Fruit fly (Drosophila melanogaster): ENCODE measurements around the gene CG16863.

The CG16863 gene

dm6 chr2L:13778648-13779047, 12.1 kb upstream of the CG16863 start:
- peak; percentile 3 for TF ChIP-seq Sox102F (GFP tag; optimal IDR thresholded peaks at IDR 0.05)
- TF ChIP-seq CG4318 (GFP tag; optimal IDR thresholded peaks at IDR 0.05), result peak; percentile 77
- peak; percentile 64 for TF ChIP-seq dac (GFP tag; optimal IDR thresholded peaks at IDR 0.05)
- peak; percentile 3 for TF ChIP-seq CG10669 (GFP tag; optimal IDR thresholded peaks at IDR 0.05)
- TF ChIP-seq Blimp-1 (GFP tag; optimal IDR thresholded peaks at IDR 0.05), result no peak
- TF ChIP-seq fd59A (GFP tag; optimal IDR thresholded peaks at IDR 0.05), result no peak
- no peak for TF ChIP-seq Ets96B (tag; optimal IDR thresholded peaks at IDR 0.05)
- TF ChIP-seq CG34406 (GFP tag; optimal IDR thresholded peaks at IDR 0.05), result peak; percentile 1
- TF ChIP-seq acj6 (GFP tag; optimal IDR thresholded peaks at IDR 0.05), result peak; percentile 53
- no peak for TF ChIP-seq fd85E (GFP tag; optimal IDR thresholded peaks at IDR 0.05)
- TF ChIP-seq Smox (GFP tag; optimal IDR thresholded peaks at IDR 0.05), result no peak
- peak; percentile 18 for TF ChIP-seq Hr39 (GFP tag; optimal IDR thresholded peaks at IDR 0.05)
- TF ChIP-seq pdm3 (GFP tag; optimal IDR thresholded peaks at IDR 0.05), result peak; percentile 63
- no peak for TF ChIP-seq vri (GFP tag; optimal IDR thresholded peaks at IDR 0.05)
- no peak for TF ChIP-seq CG7368 (GFP tag; optimal IDR thresholded peaks at IDR 0.05)
- TF ChIP-seq CG6808 (GFP tag; optimal IDR thresholded peaks at IDR 0.05), result no peak
- peak; percentile 10 for TF ChIP-seq CG31627 (GFP tag; optimal IDR thresholded peaks at IDR 0.05)
- TF ChIP-seq ss (GFP tag; optimal IDR thresholded peaks at IDR 0.05), result no peak
- no peak for TF ChIP-seq CG8319 (GFP tag; optimal IDR thresholded peaks at IDR 0.05)
- no peak for TF ChIP-seq Eip93F (GFP tag; optimal IDR thresholded peaks at IDR 0.05)
- TF ChIP-seq cyc (GFP tag; optimal IDR thresholded peaks at IDR 0.05), result peak; percentile 24
- TF ChIP-seq achi (GFP tag; optimal IDR thresholded peaks at IDR 0.05), result peak; percentile 56
- peak; percentile 63 for TF ChIP-seq Gug (GFP tag; IDR thresholded peaks at IDR 0.05)
- TF ChIP-seq svp (GFP tag), result peak; percentile 63
- no peak for TF ChIP-seq fkh (GFP tag; optimal IDR thresholded peaks at IDR 0.05)
- TF ChIP-seq CG6854 (GFP tag; optimal IDR thresholded peaks at IDR 0.05), result no peak
- TF ChIP-seq Met (GFP tag; optimal IDR thresholded peaks at IDR 0.05), result no peak
- TF ChIP-seq CG8119 (GFP tag; IDR thresholded peaks at IDR 0.05), result peak; percentile 87
- TF ChIP-seq dsx (GFP tag; optimal IDR thresholded peaks at IDR 0.05; ENCODE audit: poor library complexity, severe bottlenecking), result no peak
- TF ChIP-seq Eip75B (GFP tag; optimal IDR thresholded peaks at IDR 0.05), result peak; percentile 2
- no peak for TF ChIP-seq Sox15 (GFP tag; optimal IDR thresholded peaks at IDR 0.05)
- no peak for TF ChIP-seq CG16779 (tag; optimal IDR thresholded peaks at IDR 0.05)
- TF ChIP-seq CG32006 (GFP tag; optimal IDR thresholded peaks at IDR 0.05), result peak; percentile 90
- peak; percentile 72 for TF ChIP-seq CG6276 (GFP tag; optimal IDR thresholded peaks at IDR 0.05)
- TF ChIP-seq CG8632 (GFP tag; optimal IDR thresholded peaks at IDR 0.05), result no peak
- peak in 1 of 2 experiments; percentile 53 for TF ChIP-seq salr (GFP tag; optimal IDR thresholded peaks at IDR 0.05)
- peak; percentile 18 for TF ChIP-seq CG11762 (GFP tag; optimal IDR thresholded peaks at IDR 0.05; ENCODE audit: insufficient read depth)
- TF ChIP-seq esn (GFP tag; optimal IDR thresholded peaks at IDR 0.05), result peak; percentile 43
- peak; percentile 14 for TF ChIP-seq CG6792 (GFP tag; optimal IDR thresholded peaks at IDR 0.05)
- no peak for TF ChIP-seq Hr38 (GFP tag; optimal IDR thresholded peaks at IDR 0.05)
- TF ChIP-seq CG9139 (GFP tag; optimal IDR thresholded peaks at IDR 0.05), result no peak
- no peak for TF ChIP-seq CG3032 (tag; optimal IDR thresholded peaks at IDR 0.05)
- TF ChIP-seq Ets21C (GFP tag; optimal IDR thresholded peaks at IDR 0.05), result no peak
- TF ChIP-seq eg (GFP tag; IDR thresholded peaks at IDR 0.05), result peak; percentile 83
- peak; percentile 61 for TF ChIP-seq OdsH (GFP tag; optimal IDR thresholded peaks at IDR 0.05)
- TF ChIP-seq CG11902 (GFP tag; optimal IDR thresholded peaks at IDR 0.05), result no peak
- TF ChIP-seq CG6163 (GFP tag; IDR thresholded peaks at IDR 0.05), result peak; percentile 73
- TF ChIP-seq Sox14 (GFP tag; optimal IDR thresholded peaks at IDR 0.05), result peak; percentile 40
- TF ChIP-seq CG3919 (GFP tag; optimal IDR thresholded peaks at IDR 0.05), result peak; percentile 44
- TF ChIP-seq topi (GFP tag; optimal IDR thresholded peaks at IDR 0.05), result peak; percentile 43
- TF ChIP-seq CG1621 (tag; optimal IDR thresholded peaks at IDR 0.05), result no peak
- TF ChIP-seq lz (GFP tag; optimal IDR thresholded peaks at IDR 0.05), result peak; percentile 37
